Worm (Caenorhabditis elegans) whole organism, young adult: ENCODE data around the gene C18G1.9.

ENCODE experiments used
- F10E7.11 ChIP-seq: sonication (generic microtip); optimal IDR thresholded peaks from 2 replicates; lab custom pipeline; 2017; ENCODE audit warnings: mild to moderate bottlenecking, missing genetic modification characterization, moderate library complexity, missing compliant biosample characterization
- T26A5.8 ChIP-seq: sonication (generic microtip); optimal IDR thresholded peaks from 2 replicates; lab custom pipeline; 2016; ENCODE audit warnings: missing genetic modification characterization, missing compliant biosample characterization
- attf-3 ChIP-seq: fragments of 200-800 bp; sonication (Bioruptor generic); conservative IDR thresholded peaks from 2 replicates; pipeline ENCODE4 v1.3.6; 2022; ENCODE audit warnings: missing genetic modification reagents, missing genetic modification characterization, missing compliant biosample characterization
- bed-1 ChIP-seq: fragments of 200-800 bp; sonication (Bioruptor generic); IDR thresholded peaks from 2 replicates; pipeline ENCODE4 v1.3.6; 2022; ENCODE audit warnings: missing genetic modification reagents, missing genetic modification characterization, missing compliant biosample characterization
- bed-2 ChIP-seq: fragments of 200-800 bp; sonication (Bioruptor generic); IDR thresholded peaks from 2 replicates; pipeline ENCODE4 v1.3.6; 2022; ENCODE audit warnings: missing genetic modification reagents, missing genetic modification characterization, missing compliant biosample characterization
- hlh-12 ChIP-seq: sonication (generic microtip); optimal IDR thresholded peaks from 2 replicates; lab custom pipeline; 2016; ENCODE audit warnings: missing genetic modification characterization, missing compliant biosample characterization
- let-526 ChIP-seq: fragments of 200-800 bp; sonication (Bioruptor generic); IDR thresholded peaks from 2 replicates; pipeline ENCODE4 v1.3.6; 2022; ENCODE audit warnings: missing genetic modification reagents, missing genetic modification characterization, missing compliant biosample characterization
- let-607 ChIP-seq, 2 experiments: fragments of 200-800 bp in 1 of 2; sonication (Bioruptor generic) in 1 of 2; sonication (generic microtip) in 1 of 2; optimal IDR thresholded peaks; 2 replicates each; lab custom pipeline; 2016 to 2018; ENCODE audit warnings: mild to moderate bottlenecking in 2 of 2, missing compliant biosample characterization in 2 of 2, missing genetic modification characterization in 2 of 2, moderate library complexity in 2 of 2, missing genotype in 1 of 2
- lin-40 ChIP-seq: sonication (generic microtip); optimal IDR thresholded peaks from 2 replicates; lab custom pipeline; 2016; ENCODE audit warnings: missing genetic modification characterization, mild to moderate bottlenecking, missing compliant biosample characterization, missing genotype, missing genetic modification reagents
- nhr-27 ChIP-seq: fragments of 200-800 bp; sonication (Bioruptor generic); optimal IDR thresholded peaks from 2 replicates; lab custom pipeline; 2018; ENCODE audit warnings: mild to moderate bottlenecking, missing genetic modification characterization, moderate library complexity, missing compliant biosample characterization
- snpc-4 ChIP-seq, 5 experiments: fragments of 150-350 bp in 1 of 5; sonication (generic microtip) in 4 of 5; optimal IDR thresholded peaks; 2 replicates each; lab custom pipeline; 2014 to 2018; ENCODE audit warnings: missing genetic modification characterization in 5 of 5, missing biosample characterization in 3 of 5, antibody characterized with exemption in 2 of 5, mild to moderate bottlenecking in 2 of 5, missing compliant biosample characterization in 2 of 5, missing genotype in 2 of 5, moderate library complexity in 2 of 5, missing genetic modification reagents in 1 of 5
- tbp1 ChIP-seq: fragments of 200-800 bp; sonication (Bioruptor generic); optimal IDR thresholded peaks from 2 replicates; lab custom pipeline; 2018; ENCODE audit warnings: mild to moderate bottlenecking, missing genetic modification characterization, missing compliant biosample characterization
- unc-62 ChIP-seq: fragments of 150-350 bp; optimal IDR thresholded peaks from 2 replicates; lab custom pipeline; 2014; ENCODE audit warnings: missing biosample characterization, missing genetic modification reagents, missing genetic modification characterization
- ztf-25 ChIP-seq: fragments of 200-800 bp; sonication (Bioruptor generic); IDR thresholded peaks from 2 replicates; pipeline ENCODE4 v1.3.6; 2022; ENCODE audit warnings: missing genetic modification reagents, missing genetic modification characterization, missing compliant biosample characterization

DNA sequence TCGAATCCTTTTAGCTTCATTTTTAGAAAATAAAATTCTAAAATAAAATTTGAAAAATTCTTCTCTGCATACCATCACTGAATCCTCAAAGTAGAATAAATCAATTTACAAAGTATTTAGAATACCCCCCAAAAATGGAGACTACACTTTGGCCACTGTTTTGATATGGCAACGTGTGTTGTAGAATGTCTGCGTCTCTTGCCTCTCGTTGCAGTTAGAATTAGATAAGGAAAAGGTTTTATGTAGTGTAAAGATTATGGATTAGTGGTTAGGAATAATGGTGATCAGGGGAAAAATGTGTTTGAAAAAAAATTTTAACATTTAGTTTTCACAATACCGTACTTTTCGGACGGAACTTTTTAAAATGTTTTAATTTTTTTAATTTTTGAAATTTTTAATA is 49.6 kb downstream of the C18G1.9 start, which contains the start of gene prx-6:
- TF ChIP-seq bed-1 (GFP tag; lab: Robert Waterston, UW) (no peak), F10E7.11 (no peak), unc-62 (GFP tag; lab: Kevin White, UChicago) (no peak), lin-40 (tag; lab: Kevin White, UChicago) (no peak), ztf-25 (GFP tag; lab: Robert Waterston, UW) (no peak), tbp1 (GFP tag; lab: Kevin White, UChicago) (no peak), T26A5.8 (tag; lab: Kevin White, UChicago) (no peak), nhr-27 (tag; lab: Kevin White, UChicago) (no peak), hlh-12 (tag; lab: Kevin White, UChicago) (no peak), attf-3 (no peak), let-526 (GFP tag; lab: Robert Waterston, UW) (no peak), bed-2 (GFP tag; lab: Robert Waterston, UW) (no peak), let-607 (tag; optimal IDR thresholded peaks at IDR 0.05; lab: Kevin White, UChicago) (no peak), snpc-4 (GFP tag; optimal IDR thresholded peaks at IDR 0.05; lab: Kevin White, UChicago) (no peak), snpc-4 (tag; optimal IDR thresholded peaks at IDR 0.05; lab: Kevin White, UChicago) (no peak)
